Worm (Caenorhabditis elegans) whole organism, L4/young adult: ENCODE data around the gene nhr-98.

Experiments used
- W03F9.2 ChIP-seq: fragments of 150-350 bp; optimal IDR thresholded peaks from 2 replicates; lab custom pipeline; 2014; ENCODE audit warnings: missing biosample characterization, missing genetic modification characterization
- dao-5 ChIP-seq: sonication (generic microtip); optimal IDR thresholded peaks from 2 replicates; lab custom pipeline; 2016; ENCODE audit warnings: missing genotype, missing genetic modification characterization, moderate library complexity, missing compliant biosample characterization
- him-1 ChIP-seq: sonication (generic microtip); optimal IDR thresholded peaks from 2 replicates; lab custom pipeline; 2016; ENCODE audit warnings: missing genotype, missing genetic modification reagents, missing genetic modification characterization, missing compliant biosample characterization

Gene nhr-98

DNA sequence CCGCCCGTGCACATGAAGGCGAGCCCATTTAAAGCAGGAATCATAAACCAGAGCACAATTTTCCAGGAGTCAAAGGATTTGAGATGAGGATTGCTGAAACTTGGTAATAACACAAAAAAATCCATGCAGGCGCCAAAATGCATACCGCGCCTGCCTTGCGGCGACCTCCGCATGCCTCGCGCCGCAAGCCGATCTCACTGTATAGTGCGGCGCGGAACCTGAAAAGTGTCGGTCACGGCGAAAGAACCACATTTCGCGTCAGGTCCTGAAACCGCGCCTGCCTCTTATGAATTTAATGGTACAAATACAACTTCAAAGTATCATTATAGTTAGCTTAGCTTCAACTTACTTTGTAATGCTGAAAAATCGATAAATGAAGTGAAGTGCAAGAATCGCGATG, 46.9 kb downstream of the nhr-98 start:
- TF ChIP-seq W03F9.2 (no peak), him-1 (tag; lab: Kevin White, UChicago) (no peak), dao-5 (tag; lab: Kevin White, UChicago) (no peak)

DNA sequence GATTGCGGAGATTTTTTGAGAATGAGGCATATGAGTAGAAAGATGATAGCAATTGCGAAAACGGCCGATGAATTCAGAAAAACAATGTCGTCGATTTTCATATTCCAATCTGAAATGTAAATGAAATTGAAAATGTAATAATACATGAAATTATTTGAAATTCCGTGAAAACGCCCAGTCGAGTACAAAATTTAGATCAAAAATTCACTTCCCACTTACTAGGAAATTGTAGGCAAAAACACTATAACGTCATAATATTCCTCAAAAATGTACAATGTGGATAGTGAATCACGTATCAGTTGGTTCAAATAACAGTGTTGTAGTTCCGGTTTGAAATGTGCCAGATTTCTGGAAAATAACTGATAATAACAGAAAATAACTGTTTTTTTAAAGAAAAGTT, 47.6 kb downstream of the nhr-98 start, which contains the start of gene str-256:
Gene str-256, minus strand, starts transcription at position 101 of the 400 bp plus-strand sequence.
- TF ChIP-seq W03F9.2 (no peak), him-1 (tag; lab: Kevin White, UChicago) (no peak), dao-5 (tag; lab: Kevin White, UChicago) (no peak)

DNA sequence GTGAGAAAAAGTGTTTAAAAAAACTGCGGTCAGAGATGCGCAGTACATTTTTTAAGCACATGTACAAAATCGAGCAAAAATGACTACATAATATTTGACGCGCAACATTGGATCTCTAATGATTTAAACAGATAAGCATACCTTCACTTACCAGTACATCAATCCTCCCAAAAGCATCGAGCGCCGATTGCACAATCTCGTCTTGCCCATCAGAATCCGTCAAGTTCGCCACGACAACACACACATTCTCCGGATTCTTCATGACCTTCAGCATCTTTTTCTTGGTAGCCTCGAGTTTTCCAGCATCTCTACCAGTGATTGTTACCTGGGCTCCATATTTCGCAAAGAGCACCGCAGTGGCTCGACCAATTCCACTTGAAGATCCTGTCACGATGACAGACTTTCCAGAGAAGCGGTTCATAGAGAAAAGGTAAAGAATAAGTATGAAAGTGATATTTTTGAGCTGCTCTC, 49.2 kb downstream of the nhr-98 start, which contains the start of gene T01G6.10:
Gene T01G6.10, minus strand, starts transcription at position 421 of the 471 bp plus-strand sequence.
- TF ChIP-seq dao-5 (tag; lab: Kevin White, UChicago) (no peak), him-1 (tag; lab: Kevin White, UChicago) (no peak), W03F9.2 (no peak)

DNA sequence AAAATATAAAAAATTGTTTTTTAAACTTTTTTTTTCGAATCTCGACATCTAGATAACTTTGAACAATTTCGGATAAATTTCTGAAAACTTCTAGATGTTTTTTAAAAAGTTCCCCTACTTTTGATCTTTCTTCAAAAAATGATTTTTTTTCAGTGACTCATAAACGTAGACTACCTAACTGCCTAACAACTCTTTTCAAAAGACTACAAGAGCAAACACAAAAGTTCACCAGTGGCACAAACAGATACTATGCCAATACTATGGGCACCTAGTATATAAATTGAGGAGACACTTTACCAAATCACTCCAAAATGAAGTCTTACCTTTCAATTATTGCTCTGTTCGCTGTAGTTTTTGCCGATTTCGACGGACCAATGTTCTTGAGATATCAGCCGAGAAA, 50.1 kb downstream of the nhr-98 start, which contains the start of gene srlf-35:
Gene srlf-35, plus strand, starts transcription at position 301 of the 400 bp plus-strand sequence.
- TF ChIP-seq him-1 (tag; lab: Kevin White, UChicago): no peak
- TF ChIP-seq dao-5 (tag; lab: Kevin White, UChicago): no peak
- no peak for TF ChIP-seq W03F9.2

DNA sequence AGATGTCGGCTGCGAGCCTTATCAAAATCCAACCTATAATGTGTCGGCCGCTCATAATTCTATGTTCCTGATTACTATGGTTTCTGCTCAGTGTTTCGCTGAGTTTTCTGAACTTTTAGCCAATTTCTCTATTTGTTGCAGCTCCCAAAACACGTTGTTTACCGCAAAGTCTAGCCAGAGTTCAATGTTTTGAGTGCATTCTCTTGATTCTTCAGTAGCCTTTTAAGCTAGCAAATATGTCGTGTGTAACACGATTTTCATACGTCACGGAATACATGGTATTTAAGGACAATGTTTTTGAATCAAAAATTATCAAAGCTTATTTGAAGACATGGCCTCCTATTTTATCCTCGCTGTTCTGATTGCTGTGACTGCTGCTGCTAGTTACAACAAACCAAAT, 51.5 kb downstream of the nhr-98 start, which contains the start of gene srlf-19:
Gene srlf-19, plus strand, starts transcription at position 301 of the 400 bp plus-strand sequence.
- TF ChIP-seq dao-5 (tag; lab: Kevin White, UChicago) (no peak), W03F9.2 (no peak), him-1 (tag; lab: Kevin White, UChicago) (no peak)
